Worm (Caenorhabditis elegans): ENCODE results near the gene F39B3.7.
A peak's percentile ranks its signal among the peaks of the same experiment; 100 is the strongest.

The F39B3.7 gene

DNA sequence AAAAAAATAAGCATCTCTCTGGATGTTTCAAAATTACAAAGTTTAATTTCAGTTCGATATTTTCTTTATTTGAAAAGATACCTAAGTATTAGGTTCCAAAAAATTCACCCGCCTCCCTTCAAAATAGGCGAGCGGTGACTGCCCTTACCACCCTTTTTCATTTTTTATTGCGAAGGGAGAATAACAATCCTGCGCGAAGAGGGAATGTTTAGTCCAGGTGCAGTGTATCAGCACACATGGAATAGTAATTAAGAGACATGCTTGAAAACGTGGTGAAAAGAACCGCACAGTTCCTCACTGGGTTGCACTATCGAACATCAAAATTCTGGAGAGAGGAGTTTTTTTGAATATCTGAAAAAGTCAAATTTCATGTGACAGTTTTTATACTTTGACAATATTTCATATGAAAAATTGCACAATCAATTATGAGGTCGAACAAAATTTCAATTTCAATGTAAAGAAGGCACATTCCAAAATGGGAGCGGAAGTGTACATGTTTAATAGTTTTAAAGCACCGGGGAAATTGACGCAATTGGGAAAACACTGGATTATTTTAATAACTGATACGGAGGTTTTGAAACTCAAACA is 22.8 kb downstream of the F39B3.7 start (continued):
- TF ChIP-seq ama-1 (optimal IDR thresholded peaks at IDR 0.05) (no peak), ama-1 (GFP tag; optimal IDR thresholded peaks at IDR 0.05) (no peak), B0336.3 (GFP tag; IDR thresholded peaks at IDR 0.05) (peak; percentile 89), rpc-1 (optimal IDR thresholded peaks at IDR 0.05) (no peak), rpc-1 (tag; optimal IDR thresholded peaks at IDR 0.05) (no peak), ccch-3 (GFP tag; optimal IDR thresholded peaks at IDR 0.05) (no peak), aptf-2 (GFP tag; conservative IDR thresholded peaks at IDR 0.05) (no peak), ceh-58 (GFP tag; IDR thresholded peaks at IDR 0.05) (no peak), rec-8 (tag; optimal IDR thresholded peaks at IDR 0.05) (no peak), sptf-2 (GFP tag; optimal IDR thresholded peaks at IDR 0.05) (no peak), ekl-4 (GFP tag; IDR thresholded peaks at IDR 0.05) (peak; percentile 89), ceh-40 (GFP tag; IDR thresholded peaks at IDR 0.05) (no peak), hsf-1 (GFP tag; IDR thresholded peaks at IDR 0.05) (no peak), Y95B8A.8 (GFP tag; IDR thresholded peaks at IDR 0.05) (peak; percentile 44; the same call in 1 of the 2 replicates), ets-4 (GFP tag; optimal IDR thresholded peaks at IDR 0.05) (no peak), dpff-1 (tag; optimal IDR thresholded peaks at IDR 0.05) (no peak), C17E4.6 (GFP tag; IDR thresholded peaks at IDR 0.05) (peak; percentile 49; the same call in 1 of the 2 replicates), lir-1 (GFP tag; conservative IDR thresholded peaks at IDR 0.05) (peak; percentile 83), F52B5.7 (tag; optimal IDR thresholded peaks at IDR 0.05) (no peak), repo-1 (tag; optimal IDR thresholded peaks at IDR 0.05) (peak; percentile 81), atf-7 (tag; optimal IDR thresholded peaks at IDR 0.05) (peak; percentile 76), nfya-1 (tag; optimal IDR thresholded peaks at IDR 0.05; ENCODE audit: borderline replicate concordance, insufficient read depth) (no peak), hmg-1.2 (GFP tag; IDR thresholded peaks at IDR 0.05) (peak; percentile 81), ztf-26 (tag; optimal IDR thresholded peaks at IDR 0.05) (peak; percentile 93), ceh-91 (GFP tag; IDR thresholded peaks at IDR 0.05) (no peak), ceh-79 (tag; optimal IDR thresholded peaks at IDR 0.05) (no peak), let-526 (GFP tag; IDR thresholded peaks at IDR 0.05) (peak; percentile 87), gei-17 (GFP tag; optimal IDR thresholded peaks at IDR 0.05) (peak; percentile 95), Y53F4B.3 (GFP tag; IDR thresholded peaks at IDR 0.05) (no peak), mcd-1 (GFP tag; IDR thresholded peaks at IDR 0.05) (peak; percentile 87), him-1 (tag; optimal IDR thresholded peaks at IDR 0.05) (no peak), tbx-9 (tag; optimal IDR thresholded peaks at IDR 0.05; ENCODE audit: borderline replicate concordance) (no peak), D2030.7 (GFP tag; IDR thresholded peaks at IDR 0.05) (no peak), lin-54 (GFP tag; optimal IDR thresholded peaks at IDR 0.05) (no peak), sea-2 (GFP tag; IDR thresholded peaks at IDR 0.05) (no peak), ztf-28 (GFP tag; IDR thresholded peaks at IDR 0.05) (no peak), bed-1 (GFP tag; IDR thresholded peaks at IDR 0.05) (no peak), F22D6.2 (tag; optimal IDR thresholded peaks at IDR 0.05) (peak; percentile 76), F10E7.11 (tag; optimal IDR thresholded peaks at IDR 0.05) (peak; percentile 22), nhr-27 (tag; optimal IDR thresholded peaks at IDR 0.05) (no peak), ceh-27 (GFP tag; optimal IDR thresholded peaks at IDR 0.05) (peak; percentile 85), unc-62 (GFP tag; optimal IDR thresholded peaks at IDR 0.05) (no peak), lin-35 (GFP tag; optimal IDR thresholded peaks at IDR 0.05) (peak in 1 of 3 experiments; percentile 66), nfya-2 (GFP tag; IDR thresholded peaks at IDR 0.05) (no peak), cebp-2 (GFP tag; IDR thresholded peaks at IDR 0.05) (peak; percentile 93; the same call in 1 of the 2 replicates), ztf-22 (GFP tag; optimal IDR thresholded peaks at IDR 0.05) (no peak), ztf-25 (GFP tag; IDR thresholded peaks at IDR 0.05) (no peak), hmg-20 (GFP tag; IDR thresholded peaks at IDR 0.05) (peak; percentile 92), cebp-1 (GFP tag; IDR thresholded peaks at IDR 0.05) (peak; percentile 60; the same call in 1 of the 2 replicates), cebp-1 (tag; optimal IDR thresholded peaks at IDR 0.05) (peak; percentile 84)

Data from whole organism, young adult.